Fruit fly (Drosophila melanogaster) whole organism, wandering third instar larva: ENCODE measurements around the gene Srrm1.

Source experiments
- Abd-B ChIP-seq: fragments of >200 bp; optimal IDR thresholded peaks from 2 replicates; lab custom pipeline; 2017; ENCODE audit warnings: missing biosample characterization, missing genetic modification characterization
- CG32264 ChIP-seq: fragments of 200-800 bp; sonication (Bioruptor generic); optimal IDR thresholded peaks from 2 replicates; lab custom pipeline; 2016; ENCODE audit warnings: missing biosample characterization, missing genetic modification characterization
- CG9705 ChIP-seq: fragments of 200-800 bp; sonication (Bioruptor generic); optimal IDR thresholded peaks from 2 replicates; lab custom pipeline; 2018; ENCODE audit warnings: missing biosample characterization, mild to moderate bottlenecking, missing genetic modification characterization
- CrebA ChIP-seq: fragments of 200-800 bp; sonication (Bioruptor generic); optimal IDR thresholded peaks from 2 replicates; lab custom pipeline; 2016; ENCODE audit warnings: missing biosample characterization, mild to moderate bottlenecking, missing genetic modification characterization, borderline replicate concordance
- Dfd ChIP-seq: fragments of >200 bp; optimal IDR thresholded peaks from 2 replicates; lab custom pipeline; 2017; ENCODE audit warnings: missing biosample characterization, missing genetic modification characterization
- Dif ChIP-seq: fragments of 200-275, 200-300 bp; sonication (Bioruptor generic); optimal IDR thresholded peaks from 2 replicates; lab custom pipeline; 2018; ENCODE audit warnings: missing biosample characterization, missing genetic modification characterization; ENCODE audit not compliant: partially characterized antibody
- GATAd ChIP-seq: sonication (Bioruptor generic); optimal IDR thresholded peaks from 2 replicates; lab custom pipeline; 2016; ENCODE audit warnings: missing biosample characterization, missing genetic modification characterization
- HLH106 ChIP-seq: fragments of 200-800 bp; optimal IDR thresholded peaks from 3 replicates; lab custom pipeline; 2019; ENCODE audit warnings: missing biosample characterization, mild to moderate bottlenecking, missing genetic modification characterization, moderate library complexity
- Hnf4 ChIP-seq: fragments of 200-800 bp; sonication (Bioruptor generic); optimal IDR thresholded peaks from 2 replicates; lab custom pipeline; 2016; ENCODE audit warnings: missing biosample characterization, mild to moderate bottlenecking, missing genetic modification characterization
- Hr78 ChIP-seq: fragments of >200 bp; optimal IDR thresholded peaks from 2 replicates; lab custom pipeline; 2017; ENCODE audit warnings: missing biosample characterization, missing genetic modification characterization
- Hr83 ChIP-seq: fragments of 200-300 bp; sonication (Bioruptor generic); optimal IDR thresholded peaks from 2 replicates; lab custom pipeline; 2016; ENCODE audit warnings: missing biosample characterization, mild to moderate bottlenecking, missing genetic modification characterization, moderate library complexity; ENCODE audit not compliant: poor library complexity, severe bottlenecking
- Jra ChIP-seq: sonication (Bioruptor generic); optimal IDR thresholded peaks from 2 replicates; lab custom pipeline; 2016; ENCODE audit warnings: missing biosample characterization, missing genetic modification characterization
- Mio ChIP-seq: sonication (Bioruptor generic); optimal IDR thresholded peaks from 2 replicates; lab custom pipeline; 2016; ENCODE audit warnings: missing biosample characterization, missing genetic modification characterization
- Myc ChIP-seq: fragments of >200 bp; optimal IDR thresholded peaks from 2 replicates; lab custom pipeline; 2017
- N ChIP-seq: fragments of >200 bp; optimal IDR thresholded peaks from 2 replicates; lab custom pipeline; 2018; ENCODE audit warnings: missing biosample characterization, missing external identifiers, missing genetic modification characterization
- OdsH ChIP-seq: fragments of 200-800 bp; sonication (Bioruptor generic); optimal IDR thresholded peaks from 2 replicates; lab custom pipeline; 2016; ENCODE audit warnings: missing biosample characterization, mild to moderate bottlenecking, missing genetic modification characterization
- Rel ChIP-seq, 2 experiments: fragments of 200-800 bp; sonication (Bioruptor generic) in 1 of 2; optimal IDR thresholded peaks; 2 replicates in 1 of 2; 3 replicates in 1 of 2; lab custom pipeline; 2016 to 2019; ENCODE audit warnings: mild to moderate bottlenecking in 2 of 2, missing biosample characterization in 2 of 2, missing genetic modification characterization in 2 of 2, moderate library complexity in 1 of 2
- Sp1 ChIP-seq: fragments of 200-800 bp; sonication (Bioruptor generic); optimal IDR thresholded peaks from 3 replicates; lab custom pipeline; 2019; ENCODE audit warnings: missing biosample characterization, mild to moderate bottlenecking, missing genetic modification characterization, moderate library complexity
- Vsx2 ChIP-seq: fragments of 200-300, 225-300 bp; sonication (Bioruptor generic); optimal IDR thresholded peaks from 2 replicates; lab custom pipeline; 2018; ENCODE audit warnings: missing biosample characterization, missing genetic modification characterization; ENCODE audit not compliant: partially characterized antibody
- br ChIP-seq: fragments of 200-800 bp; sonication (Bioruptor generic); optimal IDR thresholded peaks from 2 replicates; lab custom pipeline; 2016; ENCODE audit warnings: missing biosample characterization, missing genetic modification characterization
- brk ChIP-seq: fragments of 200-800 bp; sonication (Bioruptor generic); optimal IDR thresholded peaks from 2 replicates; lab custom pipeline; 2016; ENCODE audit warnings: missing biosample characterization, mild to moderate bottlenecking, missing genetic modification characterization
- dl ChIP-seq, 2 experiments: fragments of 175-275, 200-275 bp in 1 of 2; fragments of 200-275 bp in 1 of 2; sonication (Bioruptor generic); optimal IDR thresholded peaks; lab custom pipeline; 2018; ENCODE audit warnings: mild to moderate bottlenecking in 2 of 2, missing biosample characterization in 2 of 2, missing genetic modification characterization in 2 of 2, moderate library complexity in 2 of 2; ENCODE audit not compliant: partially characterized antibody in 2 of 2, insufficient read depth in 1 of 2
- dmrt93B ChIP-seq: fragments of 200-800 bp; sonication (Bioruptor generic); optimal IDR thresholded peaks from 2 replicates; lab custom pipeline; 2018; ENCODE audit warnings: missing biosample characterization, mild to moderate bottlenecking, missing genetic modification characterization
- dsf ChIP-seq: sonication (Bioruptor generic); optimal IDR thresholded peaks from 2 replicates; lab custom pipeline; 2016; ENCODE audit warnings: missing biosample characterization, missing genetic modification characterization, borderline replicate concordance
- ey ChIP-seq: fragments of 200-800 bp; sonication (Bioruptor generic); optimal IDR thresholded peaks from 2 replicates; lab custom pipeline; 2016; ENCODE audit warnings: missing biosample characterization, missing genetic modification characterization
- foxo ChIP-seq, 2 experiments: fragments of 200-800 bp; sonication (Bioruptor generic); optimal IDR thresholded peaks; 2 replicates in 1 of 2; 3 replicates in 1 of 2; lab custom pipeline; 2016 to 2017; ENCODE audit warnings: missing biosample characterization in 2 of 2, missing genetic modification characterization in 2 of 2
- fru ChIP-seq: fragments of 200-800 bp; sonication (Bioruptor generic); optimal IDR thresholded peaks from 3 replicates; lab custom pipeline; 2016; ENCODE audit warnings: missing biosample characterization, mild to moderate bottlenecking, missing genetic modification characterization
- h ChIP-seq: fragments of 200-800 bp; sonication (Bioruptor generic); optimal IDR thresholded peaks from 3 replicates; lab custom pipeline; 2016; ENCODE audit warnings: missing biosample characterization, mild to moderate bottlenecking, missing genetic modification characterization
- jim ChIP-seq: fragments of 175-275, 200-325 bp; sonication (Bioruptor generic); optimal IDR thresholded peaks from 2 replicates; lab custom pipeline; 2016; ENCODE audit warnings: missing biosample characterization, mild to moderate bottlenecking, missing genetic modification characterization
- lola ChIP-seq: fragments of >200 bp; optimal IDR thresholded peaks from 2 replicates; lab custom pipeline; 2017; ENCODE audit warnings: missing biosample characterization, missing genetic modification characterization
- pan ChIP-seq: fragments of >200 bp; optimal IDR thresholded peaks from 2 replicates; lab custom pipeline; 2017
- psq ChIP-seq: fragments of 200-800 bp; sonication (Bioruptor generic); optimal IDR thresholded peaks from 3 replicates; lab custom pipeline; 2017; ENCODE audit warnings: missing biosample characterization, mild to moderate bottlenecking, missing genetic modification characterization, moderate library complexity
- rgr ChIP-seq: fragments of 200-800 bp; sonication (Bioruptor generic); optimal IDR thresholded peaks from 3 replicates; lab custom pipeline; 2016; ENCODE audit warnings: missing biosample characterization, mild to moderate bottlenecking, missing genetic modification characterization
- sage ChIP-seq: fragments of 200-800 bp; sonication (Bioruptor generic); optimal IDR thresholded peaks from 2 replicates; lab custom pipeline; 2016; ENCODE audit warnings: missing biosample characterization, mild to moderate bottlenecking, missing genetic modification characterization
- sv ChIP-seq: fragments of 200-800 bp; sonication (Bioruptor generic); optimal IDR thresholded peaks from 3 replicates; lab custom pipeline; 2016; ENCODE audit warnings: missing biosample characterization, missing genetic modification characterization
- tai ChIP-seq: sonication (Bioruptor generic); optimal IDR thresholded peaks from 2 replicates; lab custom pipeline; 2016; ENCODE audit warnings: missing biosample characterization, missing genetic modification characterization
- usp ChIP-seq: fragments of >200 bp; optimal IDR thresholded peaks from 2 replicates; lab custom pipeline; 2017; ENCODE audit warnings: missing biosample characterization, missing genetic modification characterization
- woc ChIP-seq: sonication (Bioruptor generic); optimal IDR thresholded peaks from 2 replicates; lab custom pipeline; 2016; ENCODE audit warnings: missing biosample characterization, mild to moderate bottlenecking, missing genetic modification characterization

The Srrm1 gene

dm6 chr3L:13019249-13019956, 17.2 kb upstream of the Srrm1 start:
- no peak for TF ChIP-seq ey (GFP tag; lab: Kevin White, UChicago)
- TF ChIP-seq dl (GFP tag; optimal IDR thresholded peaks at IDR 0.05; lab: Kevin White, UChicago; ENCODE audit: insufficient read depth in 1 of 2, partially characterized antibody in 2 of 2), result no peak
- TF ChIP-seq tai (GFP tag; lab: Kevin White, UChicago), result peak; percentile 35
- no peak for TF ChIP-seq Dif (GFP tag; lab: Kevin White, UChicago)

dm6 chr3L:13021727-13022126, 14.9 kb upstream of the Srrm1 start:
- no peak for TF ChIP-seq Dfd
- TF ChIP-seq brk (GFP tag; lab: Kevin White, UChicago), result peak; percentile 50
- TF ChIP-seq tai (GFP tag; lab: Kevin White, UChicago), result peak; percentile 80
- peak; percentile 75 for TF ChIP-seq br (GFP tag; lab: Kevin White, UChicago)
- TF ChIP-seq CG9705, result no peak
- TF ChIP-seq sage (GFP tag; lab: Kevin White, UChicago), result no peak
- peak; percentile 78 for TF ChIP-seq fru (GFP tag; lab: Kevin White, UChicago)
- no peak for TF ChIP-seq dl (GFP tag; optimal IDR thresholded peaks at IDR 0.05; lab: Kevin White, UChicago; ENCODE audit: insufficient read depth in 1 of 2, partially characterized antibody in 2 of 2)
- peak; percentile 61 for TF ChIP-seq HLH106 (tag; lab: Kevin White, UChicago)
- peak; percentile 75 for TF ChIP-seq rgr (GFP tag; lab: Kevin White, UChicago)
- peak; percentile 61 for TF ChIP-seq Sp1 (GFP tag; lab: Kevin White, UChicago)
- TF ChIP-seq Jra (GFP tag; lab: Kevin White, UChicago), result peak; percentile 4
- TF ChIP-seq Vsx2, result no peak
- no peak for TF ChIP-seq Abd-B (GFP tag; lab: Kevin White, UChicago)
- peak; percentile 74 for TF ChIP-seq h (GFP tag; lab: Kevin White, UChicago)
- no peak for TF ChIP-seq usp (GFP tag; lab: Kevin White, UChicago)
- peak; percentile 53 for TF ChIP-seq dsf (GFP tag; lab: Kevin White, UChicago)
- TF ChIP-seq woc (GFP tag; lab: Kevin White, UChicago), result no peak
- peak; percentile 38 for TF ChIP-seq CG32264 (GFP tag; lab: Kevin White, UChicago)
- no peak for TF ChIP-seq N (GFP tag; lab: Kevin White, UChicago)
- TF ChIP-seq jim, result no peak
- TF ChIP-seq sv (GFP tag; lab: Kevin White, UChicago), result no peak
- TF ChIP-seq GATAd (GFP tag; lab: Kevin White, UChicago), result no peak
- TF ChIP-seq Hnf4 (GFP tag; lab: Kevin White, UChicago), result peak; percentile 58
- TF ChIP-seq CrebA (GFP tag; lab: Kevin White, UChicago), result no peak
- peak; percentile 78 for TF ChIP-seq ey (GFP tag; lab: Kevin White, UChicago)
- no peak for TF ChIP-seq Hr83 (GFP tag; lab: Kevin White, UChicago)
- TF ChIP-seq Rel (GFP tag; optimal IDR thresholded peaks at IDR 0.05; lab: Kevin White, UChicago), result no peak
- TF ChIP-seq Rel (tag; optimal IDR thresholded peaks at IDR 0.05; lab: Kevin White, UChicago), result no peak
- no peak for TF ChIP-seq Mio (GFP tag; lab: Kevin White, UChicago)
- TF ChIP-seq pan (lab: Kevin White, UChicago), result no peak
- no peak for TF ChIP-seq lola (GFP tag; lab: Kevin White, UChicago)
- no peak for TF ChIP-seq Dif (GFP tag; lab: Kevin White, UChicago)
- TF ChIP-seq psq (GFP tag; lab: Kevin White, UChicago), result peak; percentile 57
- TF ChIP-seq dmrt93B (GFP tag; lab: Kevin White, UChicago), result peak; percentile 31
- TF ChIP-seq foxo (GFP tag; optimal IDR thresholded peaks at IDR 0.05; lab: Kevin White, UChicago), result peak in 1 of 2 experiments; percentile 78
- no peak for TF ChIP-seq Myc (lab: Kevin White, UChicago)
- TF ChIP-seq OdsH, result peak; percentile 72
- TF ChIP-seq Hr78 (GFP tag; lab: Kevin White, UChicago), result no peak
